Fruit fly (Drosophila melanogaster): ENCODE results near the gene mtgo.

dm6 chr2L:16594628-16595027, 49.8 kb downstream of the mtgo start:
- TF ChIP-seq CG7928 (GFP tag; optimal IDR thresholded peaks at IDR 0.05) = no peak
- TF ChIP-seq nerfin-2 (GFP tag; IDR thresholded peaks at IDR 0.05; ENCODE audit: partially characterized antibody) = no peak
- TF ChIP-seq so (GFP tag; IDR thresholded peaks at IDR 0.05) = no peak
- no peak for TF ChIP-seq sens (GFP tag)

All from whole organism, embryonic.